Fruit fly (Drosophila melanogaster) whole organism, embryonic: ENCODE results near the gene SecCl.

ENCODE experiments used
- Asciz ChIP-seq: fragments of 200-800 bp; sonication (Bioruptor generic); optimal IDR thresholded peaks from 2 replicates; lab custom pipeline; 2017; ENCODE audit warnings: missing biosample characterization, mild to moderate bottlenecking, missing genetic modification characterization, missing genetic modification reagents
- Atf-2 ChIP-seq: fragments of 200-800 bp; sonication (Bioruptor generic); optimal IDR thresholded peaks from 2 replicates; lab custom pipeline; 2016; ENCODE audit warnings: missing biosample characterization, missing genetic modification characterization
- Atf6 ChIP-seq: fragments of 200-800 bp; sonication (Bioruptor generic); IDR thresholded peaks from 2 replicates; pipeline ENCODE4 v1.3.6; 2022; ENCODE audit warnings: missing biosample characterization, missing genetic modification characterization
- B-H1 ChIP-seq: fragments of 200-800 bp; sonication (Bioruptor generic); IDR thresholded peaks from 3 replicates; pipeline ENCODE4 v1.3.6; 2022; ENCODE audit warnings: missing biosample characterization, missing genetic modification characterization
- BEAF-32 ChIP-seq: fragments of 200-800 bp; sonication (Bioruptor generic); optimal IDR thresholded peaks from 3 replicates; lab custom pipeline; 2017; ENCODE audit warnings: missing biosample characterization, missing genetic modification characterization, mild to moderate bottlenecking, moderate library complexity, missing genetic modification reagents
- CG10959 ChIP-seq: fragments of 200-800 bp; sonication (Bioruptor generic); IDR thresholded peaks from 2 replicates; pipeline ENCODE4 v1.3.6; 2022; ENCODE audit warnings: missing biosample characterization, missing genetic modification characterization
- CG12299 ChIP-seq: fragments of 200-800 bp; sonication (Bioruptor generic); optimal IDR thresholded peaks from 2 replicates; lab custom pipeline; 2018; ENCODE audit warnings: missing biosample characterization, mild to moderate bottlenecking, missing genetic modification characterization
- CG1233 ChIP-seq: fragments of 200-800 bp; sonication (Bioruptor generic); optimal IDR thresholded peaks from 4 replicates; lab custom pipeline; 2018; ENCODE audit warnings: missing biosample characterization, mild to moderate bottlenecking, missing genetic modification characterization
- CG14014 ChIP-seq: fragments of 200-800 bp; sonication (Bioruptor generic); IDR thresholded peaks from 2 replicates; pipeline ENCODE4 v1.3.6; 2022; ENCODE audit warnings: missing biosample characterization, missing genetic modification characterization
- CG1603 ChIP-seq: fragments of 200-800 bp; sonication (Bioruptor generic); optimal IDR thresholded peaks from 2 replicates; lab custom pipeline; 2019; ENCODE audit warnings: missing biosample characterization, mild to moderate bottlenecking, missing genetic modification characterization, moderate library complexity
- CG16813 ChIP-seq: fragments of 200-800 bp; sonication (Bioruptor generic); IDR thresholded peaks from 3 replicates; pipeline ENCODE4 v1.3.6; 2022; ENCODE audit warnings: missing biosample characterization, missing genetic modification characterization; ENCODE audit not compliant: partially characterized antibody
- CG16863 ChIP-seq: fragments of 200-800 bp; sonication (Bioruptor generic); optimal IDR thresholded peaks from 3 replicates; lab custom pipeline; 2016; ENCODE audit warnings: missing biosample characterization, missing genetic modification characterization
- CG17361 ChIP-seq: fragments of 200-800 bp; sonication (Bioruptor generic); IDR thresholded peaks from 3 replicates; pipeline ENCODE4 v1.3.6; 2022; ENCODE audit warnings: missing biosample characterization, missing genetic modification characterization
- CG1832 ChIP-seq: fragments of 200-800 bp; sonication (Bioruptor generic); optimal IDR thresholded peaks from 2 replicates; lab custom pipeline; 2017; ENCODE audit warnings: missing biosample characterization, mild to moderate bottlenecking, missing genetic modification characterization, inconsistent platforms
- CG2889 ChIP-seq: fragments of 200-800 bp; sonication (Bioruptor generic); IDR thresholded peaks from 3 replicates; pipeline ENCODE4 v1.3.6; 2022; ENCODE audit warnings: missing biosample characterization, missing genetic modification characterization
- CG30020 ChIP-seq: fragments of 200-800 bp; optimal IDR thresholded peaks from 2 replicates; lab custom pipeline; 2019; ENCODE audit warnings: missing biosample characterization, mild to moderate bottlenecking, missing genetic modification characterization, moderate library complexity
- CG32532 ChIP-seq: fragments of 200-800 bp; sonication (Bioruptor generic); IDR thresholded peaks from 2 replicates; pipeline ENCODE4 v1.3.6; 2022; ENCODE audit warnings: missing biosample characterization, missing genetic modification characterization
- CG32767 ChIP-seq: fragments of 200-800 bp; sonication (Bioruptor generic); IDR thresholded peaks from 2 replicates; pipeline ENCODE4 v1.3.6; 2022; ENCODE audit warnings: missing biosample characterization, missing genetic modification characterization
- CG34224 ChIP-seq: fragments of 200-800 bp; sonication (Bioruptor generic); IDR thresholded peaks from 3 replicates; pipeline ENCODE4 v1.3.6; 2022; ENCODE audit warnings: missing biosample characterization, missing genetic modification characterization; ENCODE audit not compliant: partially characterized antibody
- CG3726 ChIP-seq: fragments of 200-800 bp; sonication (Bioruptor generic); IDR thresholded peaks from 3 replicates; pipeline ENCODE4, ENCODE4 v1.3.6; 2022; ENCODE audit warnings: missing biosample characterization, missing genetic modification characterization
- CG42726 ChIP-seq: fragments of 200-800 bp; sonication (Bioruptor generic); IDR thresholded peaks from 2 replicates; pipeline ENCODE4 v1.3.6; 2022; ENCODE audit warnings: missing biosample characterization, missing genetic modification characterization; ENCODE audit not compliant: partially characterized antibody
- CG6813 ChIP-seq: fragments of 200-800 bp; sonication (Bioruptor generic); optimal IDR thresholded peaks from 2 replicates; lab custom pipeline; 2017; ENCODE audit warnings: missing biosample characterization, missing genetic modification characterization, mild to moderate bottlenecking, moderate library complexity, missing genetic modification reagents
- CHES-1-like ChIP-seq: fragments of 200-800 bp; sonication (Bioruptor generic); optimal IDR thresholded peaks from 2 replicates; lab custom pipeline; 2016; ENCODE audit warnings: missing biosample characterization, missing genetic modification characterization
- CTCF ChIP-seq: fragments of 200-800 bp; sonication (Bioruptor generic); optimal IDR thresholded peaks from 2 replicates; lab custom pipeline; 2017; ENCODE audit warnings: missing biosample characterization, mild to moderate bottlenecking, missing genetic modification characterization, moderate library complexity
- Doc2 ChIP-seq: fragments of 200-800 bp; sonication (Bioruptor generic); IDR thresholded peaks from 2 replicates; pipeline ENCODE4 v1.3.6; 2022; ENCODE audit warnings: missing biosample characterization, missing genetic modification characterization
- Elba2 ChIP-seq: fragments of 200-800 bp; sonication (Bioruptor generic); optimal IDR thresholded peaks from 3 replicates; lab custom pipeline; 2016; ENCODE audit warnings: missing biosample characterization, missing genetic modification characterization
- GATAe ChIP-seq: fragments of 200-800 bp; sonication (Bioruptor generic); conservative IDR thresholded peaks from 2 replicates; pipeline ENCODE4 v1.3.6; 2022; ENCODE audit warnings: missing biosample characterization, missing genetic modification characterization
- Hr51 ChIP-seq, 2 experiments: fragments of 200-800 bp; sonication (Bioruptor generic); optimal IDR thresholded peaks; 2 replicates in 1 of 2; 3 replicates in 1 of 2; lab custom pipeline; 2016 to 2018; ENCODE audit warnings: missing biosample characterization in 2 of 2, missing genetic modification characterization in 2 of 2, mild to moderate bottlenecking in 1 of 2, moderate library complexity in 1 of 2
- MESR4 ChIP-seq: fragments of 200-800 bp; sonication (Bioruptor generic); optimal IDR thresholded peaks from 2 replicates; lab custom pipeline; 2018; ENCODE audit warnings: missing biosample characterization, mild to moderate bottlenecking, missing genetic modification characterization, moderate library complexity
- Oaz ChIP-seq: fragments of 200-800 bp; sonication (Bioruptor generic); IDR thresholded peaks from 2 replicates; pipeline ENCODE4 v1.3.6; 2022; ENCODE audit warnings: missing biosample characterization, missing genetic modification characterization
- PHDP ChIP-seq: fragments of 200-800 bp; sonication (Bioruptor generic); optimal IDR thresholded peaks from 3 replicates; lab custom pipeline; 2018; ENCODE audit warnings: missing biosample characterization, mild to moderate bottlenecking, missing genetic modification characterization, moderate library complexity
- Pdp1 ChIP-seq, 2 experiments: fragments of 200-800 bp; sonication (Bioruptor generic); optimal IDR thresholded peaks; 3 replicates each; lab custom pipeline; 2016; ENCODE audit warnings: missing biosample characterization in 2 of 2, missing genetic modification characterization in 2 of 2, mild to moderate bottlenecking in 1 of 2, moderate library complexity in 1 of 2
- Sox102F ChIP-seq: fragments of 200-800 bp; sonication (Bioruptor generic); optimal IDR thresholded peaks from 2 replicates; lab custom pipeline; 2018; ENCODE audit warnings: missing biosample characterization, mild to moderate bottlenecking, missing genetic modification characterization, moderate library complexity
- bbx ChIP-seq: fragments of 200-800 bp; sonication (Bioruptor generic); IDR thresholded peaks from 2 replicates; pipeline ENCODE4 v1.3.6; 2022; ENCODE audit warnings: missing biosample characterization, missing genetic modification characterization; ENCODE audit not compliant: partially characterized antibody
- bcd ChIP-seq: fragments of 200-800 bp; sonication (Bioruptor generic); optimal IDR thresholded peaks from 2 replicates; lab custom pipeline; 2017; ENCODE audit warnings: missing biosample characterization, mild to moderate bottlenecking, missing genetic modification characterization
- cato ChIP-seq: fragments of 200-800 bp; sonication (Bioruptor generic); optimal IDR thresholded peaks from 2 replicates; lab custom pipeline; 2016; ENCODE audit warnings: missing biosample characterization, missing genetic modification characterization, borderline replicate concordance
- ftz-f1 ChIP-seq: fragments of 200-800 bp; sonication (Bioruptor generic); optimal IDR thresholded peaks from 2 replicates; lab custom pipeline; 2016; ENCODE audit warnings: missing biosample characterization, missing genetic modification characterization
- gsb ChIP-seq: fragments of 200-800 bp; sonication (Bioruptor generic); IDR thresholded peaks from 2 replicates; pipeline ENCODE4 v1.3.6; 2022; ENCODE audit warnings: missing biosample characterization, missing genetic modification characterization
- hb ChIP-seq: fragments of 200-800 bp; sonication (Bioruptor generic); IDR thresholded peaks from 3 replicates; pipeline ENCODE4 v1.3.6; 2022; ENCODE audit warnings: missing biosample characterization, missing genetic modification characterization; ENCODE audit not compliant: partially characterized antibody
- hbn ChIP-seq: fragments of 200-800 bp; sonication (Bioruptor generic); IDR thresholded peaks from 2 replicates; pipeline ENCODE4 v1.3.6; 2022; ENCODE audit warnings: missing biosample characterization, missing genetic modification characterization; ENCODE audit not compliant: partially characterized antibody
- jing ChIP-seq: fragments of 200-800 bp; sonication (Bioruptor generic); optimal IDR thresholded peaks from 2 replicates; lab custom pipeline; 2018; ENCODE audit warnings: missing biosample characterization, mild to moderate bottlenecking, missing genetic modification characterization
- nerfin-2 ChIP-seq: fragments of 200-800 bp; sonication (Bioruptor generic); IDR thresholded peaks from 2 replicates; pipeline ENCODE4 v1.3.6; 2022; ENCODE audit warnings: missing biosample characterization, missing genetic modification characterization; ENCODE audit not compliant: partially characterized antibody
- otp ChIP-seq: fragments of 200-800 bp; sonication (Bioruptor generic); IDR thresholded peaks from 3 replicates; pipeline ENCODE4, ENCODE4 v1.3.6; 2022; ENCODE audit warnings: missing biosample characterization, missing genetic modification characterization
- sens ChIP-seq: fragments of 200-800 bp; sonication (Bioruptor generic); peaks from one replicate; lab custom pipeline; 2016; ENCODE audit warnings: missing biosample characterization, missing genetic modification characterization
- slbo ChIP-seq: fragments of 200-800 bp; sonication (Bioruptor generic); IDR thresholded peaks from 2 replicates; pipeline ENCODE4 v1.3.6; 2022; ENCODE audit warnings: missing biosample characterization, missing genetic modification characterization
- twi ChIP-seq: fragments of 200-800 bp; optimal IDR thresholded peaks from 2 replicates; lab custom pipeline; 2019; ENCODE audit warnings: missing biosample characterization, mild to moderate bottlenecking, missing genetic modification characterization, moderate library complexity

SecCl gene

DNA sequence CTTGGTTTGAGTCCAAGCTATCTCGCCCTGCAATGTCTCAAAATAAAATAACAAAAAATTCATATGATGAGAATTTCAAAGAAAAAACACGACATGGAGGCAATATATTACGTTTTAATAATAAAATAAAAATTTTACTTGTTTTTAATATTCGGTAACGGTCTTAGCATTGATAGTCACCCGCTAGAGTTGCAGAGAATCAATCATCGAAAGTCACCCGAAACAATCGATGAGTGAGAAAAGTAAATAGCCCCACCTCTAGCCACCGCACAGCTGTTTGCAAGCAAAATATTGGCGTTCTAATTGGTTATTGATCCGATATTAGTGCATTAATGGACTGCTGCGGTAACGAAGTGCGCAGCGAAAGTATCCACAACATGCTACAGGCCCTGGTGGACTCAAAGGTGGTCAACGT is 6.1 kb downstream of the SecCl start, which contains the start of gene CG34250 (continued):
- TF ChIP-seq sens = peak; percentile 78
- no peak for TF ChIP-seq Asciz (GFP tag; lab: Kevin White, UChicago)
- TF ChIP-seq CG10959 = no peak
- TF ChIP-seq Atf-2 = no peak
- peak; percentile 51 for TF ChIP-seq CG32532
- TF ChIP-seq BEAF-32 = peak; percentile 88
- peak; percentile 48; the same call in 2 of the 3 replicates for TF ChIP-seq CG17361
- TF ChIP-seq Doc2 (GFP tag; lab: Robert Waterston, UW) = no peak
- TF ChIP-seq CG1603 = peak; percentile 25
- no peak for TF ChIP-seq CG3726 (GFP tag; lab: Robert Waterston, UW)
- TF ChIP-seq B-H1 (GFP tag; lab: Robert Waterston, UW) = no peak
- TF ChIP-seq CHES-1-like (GFP tag; lab: Kevin White, UChicago) = no peak
- no peak for TF ChIP-seq CG1233
- no peak for TF ChIP-seq otp (GFP tag; lab: Robert Waterston, UW)
- peak; percentile 66; the same call in 1 of the 2 replicates for TF ChIP-seq hbn (GFP tag; lab: Robert Waterston, UW)
- no peak for TF ChIP-seq Oaz (GFP tag; lab: Robert Waterston, UW)
- peak; percentile 53 for TF ChIP-seq CG30020 (tag; lab: Kevin White, UChicago)
- TF ChIP-seq gsb (GFP tag; lab: Robert Waterston, UW) = no peak
- TF ChIP-seq hb = no peak
- 0 out of 2 replicates have a peak, but pooled peaks have one; percentile 33 for TF ChIP-seq CG42726 (GFP tag; lab: Robert Waterston, UW)
- no peak for TF ChIP-seq GATAe (GFP tag; lab: Robert Waterston, UW)
- no peak for TF ChIP-seq CG1832 (GFP tag; lab: Kevin White, UChicago)

DNA sequence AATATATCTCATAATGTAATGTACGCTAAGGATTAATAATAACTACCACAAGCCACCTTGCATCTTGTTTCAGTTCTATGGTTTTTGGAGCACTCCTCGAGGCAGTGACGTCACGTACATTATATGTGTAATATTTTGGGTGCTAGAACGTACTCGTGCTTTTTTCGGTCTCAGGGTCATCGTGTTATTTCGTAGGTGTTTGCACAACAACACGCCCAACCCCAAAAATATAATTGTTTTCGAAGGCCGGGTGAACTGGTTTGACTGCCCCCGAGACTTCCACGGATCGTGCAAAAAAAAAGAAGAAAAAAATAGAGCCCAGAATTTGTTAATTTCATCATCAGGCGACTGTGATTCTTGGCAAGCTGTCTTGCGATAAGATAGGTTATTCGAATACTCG is 6.6 kb downstream of the SecCl start:
- TF ChIP-seq CG12299 (tag; lab: Kevin White, UChicago) (no peak), Pdp1 (GFP tag; optimal IDR thresholded peaks at IDR 0.05; lab: Kevin White, UChicago) (peak in 1 of 2 experiments; percentile 76), MESR4 (GFP tag; lab: Kevin White, UChicago) (peak; percentile 50), twi (tag; lab: Kevin White, UChicago) (no peak), Atf6 (0 out of 2 replicates have a peak, but pooled peaks have one; percentile 6), slbo (GFP tag; lab: Robert Waterston, UW) (0 out of 2 replicates have a peak, but pooled peaks have one; percentile 13), ftz-f1 (peak; percentile 78), nerfin-2 (no peak)

DNA sequence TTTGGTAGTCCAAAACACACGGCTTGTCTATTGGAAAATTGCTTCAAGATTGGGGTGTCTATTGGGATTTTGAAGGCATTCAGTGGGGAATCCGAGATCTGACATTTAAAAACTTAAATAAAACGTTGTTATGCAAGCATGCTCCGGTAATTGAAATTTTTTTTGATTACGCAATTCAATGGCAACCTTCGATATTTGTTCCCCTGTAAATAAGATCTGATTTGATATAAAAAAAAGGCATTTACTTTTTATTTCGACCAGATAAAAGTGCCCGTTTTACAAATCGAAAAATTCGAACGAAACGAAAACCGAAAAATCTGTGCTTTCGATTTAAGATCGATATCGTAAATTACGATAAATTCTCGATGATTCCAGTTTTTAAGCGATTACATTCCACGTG is 8.9 kb downstream of the SecCl start, which contains the start of the genes CG13733 and qjt:
Gene CG13733, minus strand, starts transcription at position 101 of the 400 bp plus-strand sequence.
Gene qjt, plus strand, starts transcription at position 271 of the 400 bp plus-strand sequence.
- TF ChIP-seq PHDP (tag; lab: Kevin White, UChicago) (no peak), Pdp1 (GFP tag; optimal IDR thresholded peaks at IDR 0.05; lab: Kevin White, UChicago) (peak in 1 of 2 experiments; percentile 50), Elba2 (GFP tag; lab: Kevin White, UChicago) (no peak), CG14014 (no peak)

DNA sequence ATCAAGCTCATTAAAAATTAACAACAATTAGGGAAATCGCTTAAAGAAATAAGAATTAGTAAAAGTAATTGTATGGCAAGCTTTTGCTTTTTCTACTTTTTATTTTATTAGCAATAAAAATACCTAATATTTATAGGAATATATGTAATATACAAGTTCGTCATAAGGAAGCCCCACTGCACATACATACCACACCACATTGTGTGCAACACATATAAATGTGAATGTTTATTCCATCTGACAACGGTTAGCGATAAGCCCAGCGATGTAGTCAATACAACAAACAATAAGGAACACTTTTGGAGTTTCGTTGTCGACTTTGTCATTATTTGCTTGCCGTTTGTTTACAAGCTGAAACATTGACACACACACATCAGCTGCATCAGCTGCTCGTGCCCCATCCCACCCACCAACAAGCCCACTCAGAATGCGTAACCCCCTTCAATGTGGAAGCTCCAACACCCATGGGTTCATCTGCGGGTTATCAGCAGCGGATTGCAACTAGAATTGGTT is 15.4 kb downstream of the SecCl start:
- TF ChIP-seq CG16863 (GFP tag; lab: Kevin White, UChicago) (peak; percentile 57), CG2889 (no peak), Hr51 (GFP tag; optimal IDR thresholded peaks at IDR 0.05; lab: Kevin White, UChicago) (peak; percentile 7 to 48), CG34224 (GFP tag; lab: Robert Waterston, UW) (no peak), BEAF-32 (no peak), CTCF (GFP tag; lab: Kevin White, UChicago) (peak; percentile 59), cato (peak; percentile 70), jing (GFP tag; lab: Kevin White, UChicago) (no peak), Sox102F (peak; percentile 74), twi (tag; lab: Kevin White, UChicago) (peak; percentile 80), CG16813 (GFP tag; lab: Robert Waterston, UW) (no peak), CG6813 (GFP tag; lab: Kevin White, UChicago) (peak; percentile 95), CG32767 (GFP tag; lab: Robert Waterston, UW) (0 out of 2 replicates have a peak, but pooled peaks have one; percentile 32), Pdp1 (GFP tag; optimal IDR thresholded peaks at IDR 0.05; lab: Kevin White, UChicago) (peak in 1 of 2 experiments; percentile 38), bcd (GFP tag; lab: Kevin White, UChicago) (peak; percentile 71), bbx (no peak)
